Fruit fly (Drosophila melanogaster): ENCODE data around the gene CG7202.
A peak's percentile ranks its signal among the peaks of the same experiment; 100 is the strongest.

The CG7202 gene

dm6 chr3L:21458736-21459135 lies 33.8 kb downstream of the CG7202 start (continued):
- 0 out of 3 replicates have a peak, but pooled peaks have one; percentile 24 for TF ChIP-seq otp (GFP tag; IDR thresholded peaks at IDR 0.05)
- no peak for TF ChIP-seq Atf3 (GFP tag; optimal IDR thresholded peaks at IDR 0.05)
- no peak for TF ChIP-seq CG17328 (GFP tag; IDR thresholded peaks at IDR 0.05)
- peak; percentile 18 for TF ChIP-seq phol (tag; optimal IDR thresholded peaks at IDR 0.05)
- TF ChIP-seq Med (GFP tag), result peak; percentile 19
- TF ChIP-seq CG4730 (GFP tag; IDR thresholded peaks at IDR 0.05), result no peak
- no peak for TF ChIP-seq al (GFP tag; IDR thresholded peaks at IDR 0.05)
- no peak for TF ChIP-seq emc (GFP tag; optimal IDR thresholded peaks at IDR 0.05)
- TF ChIP-seq pho (GFP tag; optimal IDR thresholded peaks at IDR 0.05), result no peak
- no peak for TF ChIP-seq CG11695 (GFP tag; IDR thresholded peaks at IDR 0.05)
- TF ChIP-seq CG1602 (GFP tag; optimal IDR thresholded peaks at IDR 0.05), result no peak
- no peak for TF ChIP-seq scrt (GFP tag; optimal IDR thresholded peaks at IDR 0.05)
- TF ChIP-seq HLH4C (GFP tag; IDR thresholded peaks at IDR 0.05; ENCODE audit: partially characterized antibody), result no peak
- no peak for TF ChIP-seq CG4854 (GFP tag; optimal IDR thresholded peaks at IDR 0.05)
- no peak for TF ChIP-seq stc (GFP tag; IDR thresholded peaks at IDR 0.05)
- TF ChIP-seq bab2 (GFP tag; optimal IDR thresholded peaks at IDR 0.05), result no peak
- no peak for TF ChIP-seq Mes4 (GFP tag; optimal IDR thresholded peaks at IDR 0.05)

- TF ChIP-seq sug (tag; optimal IDR thresholded peaks at IDR 0.05), result no peak
- no peak for TF ChIP-seq cwo (GFP tag; optimal IDR thresholded peaks at IDR 0.05)
- no peak for TF ChIP-seq CG2199 (GFP tag; IDR thresholded peaks at IDR 0.05)
- no peak for TF ChIP-seq pum (GFP tag; optimal IDR thresholded peaks at IDR 0.05)
- no peak for TF ChIP-seq Rfx (GFP tag; IDR thresholded peaks at IDR 0.05)
- no peak for TF ChIP-seq pfk (GFP tag; optimal IDR thresholded peaks at IDR 0.05)
- TF ChIP-seq Ssrp (tag; optimal IDR thresholded peaks at IDR 0.05), result no peak
- TF ChIP-seq ara (GFP tag; IDR thresholded peaks at IDR 0.05), result no peak
- no peak for TF ChIP-seq D (optimal IDR thresholded peaks at IDR 0.05)
- no peak for TF ChIP-seq D (GFP tag; optimal IDR thresholded peaks at IDR 0.05)
- TF ChIP-seq jigr1 (GFP tag; IDR thresholded peaks at IDR 0.05), result no peak
- TF ChIP-seq NK7.1 (GFP tag; optimal IDR thresholded peaks at IDR 0.05), result no peak
- TF ChIP-seq Bgb (GFP tag; IDR thresholded peaks at IDR 0.05; ENCODE audit: partially characterized antibody), result no peak
- no peak for TF ChIP-seq sqz (GFP tag; optimal IDR thresholded peaks at IDR 0.05)
- TF ChIP-seq seq (GFP tag; IDR thresholded peaks at IDR 0.05), result no peak
- no peak for TF ChIP-seq Aef1 (GFP tag; IDR thresholded peaks at IDR 0.05)
- TF ChIP-seq h (optimal IDR thresholded peaks at IDR 0.05), result no peak
- TF ChIP-seq CG15011 (GFP tag; optimal IDR thresholded peaks at IDR 0.05), result no peak
- peak; percentile 39 for TF ChIP-seq CG18262 (tag; optimal IDR thresholded peaks at IDR 0.05)
- no peak for TF ChIP-seq Ptx1 (GFP tag; IDR thresholded peaks at IDR 0.05)
- no peak for TF ChIP-seq Adf1 (GFP tag; IDR thresholded peaks at IDR 0.05)
- TF ChIP-seq CG11247 (GFP tag; IDR thresholded peaks at IDR 0.05), result no peak
- peak; percentile 41 for TF ChIP-seq CG10979 (tag; optimal IDR thresholded peaks at IDR 0.05)
- TF ChIP-seq Meics (GFP tag; optimal IDR thresholded peaks at IDR 0.05), result no peak
- TF ChIP-seq CG17829 (tag; optimal IDR thresholded peaks at IDR 0.05), result peak; percentile 6
- TF ChIP-seq CG6683 (GFP tag; optimal IDR thresholded peaks at IDR 0.05), result no peak
- TF ChIP-seq CG10565 (GFP tag; optimal IDR thresholded peaks at IDR 0.05), result no peak
- TF ChIP-seq ems (GFP tag; optimal IDR thresholded peaks at IDR 0.05), result no peak
- no peak for TF ChIP-seq zfh2 (GFP tag; optimal IDR thresholded peaks at IDR 0.05)
- no peak for TF ChIP-seq CG18011 (GFP tag; optimal IDR thresholded peaks at IDR 0.05)
- no peak for TF ChIP-seq CG31441 (GFP tag; IDR thresholded peaks at IDR 0.05)
- peak in 1 of 2 experiments; percentile 27 for TF ChIP-seq bsh (GFP tag; optimal IDR thresholded peaks at IDR 0.05)
- no peak for TF ChIP-seq CG8089 (GFP tag; optimal IDR thresholded peaks at IDR 0.05)
- TF ChIP-seq TFAM (GFP tag; optimal IDR thresholded peaks at IDR 0.05), result no peak
- TF ChIP-seq row (GFP tag; IDR thresholded peaks at IDR 0.05), result no peak
- no peak for TF ChIP-seq Tbp (GFP tag; optimal IDR thresholded peaks at IDR 0.05)
- no peak for TF ChIP-seq D19A (tag; optimal IDR thresholded peaks at IDR 0.05)
These were observed 37.4 kb downstream of the CG7202 start for dm6 chr3L:21455196-21455595.
